Fruit fly (Drosophila melanogaster) S2 (cell line): ENCODE data around the gene SdhAL.

ENCODE experiments used
- CG8478 ChIP-seq: fragments of >200 bp; optimal IDR thresholded peaks from 2 replicates; lab custom pipeline; 2018
- CTCF ChIP-seq, 2 experiments: fragments of >200 bp; optimal IDR thresholded peaks; 2 replicates each; lab custom pipeline; 2018

- TF ChIP-seq CG8478 (lab: Kevin White, UChicago) = no peak
- TF ChIP-seq CTCF (optimal IDR thresholded peaks at IDR 0.05; lab: Kevin White, UChicago) = peak; percentile 84 to 86
Measured at dm6 chr3L:11876036-11876435, 48.5 kb downstream of the SdhAL start.
